Worm (Caenorhabditis elegans): Measurements from ENCODE around the gene ncr-2.

Gene ncr-2

ce11 chrIII:8271676-8272225 lies 13.6 kb downstream of the ncr-2 start, which contains the start of the genes mps-4 and F09G8.10:
Gene mps-4 (minus strand): TSS chrIII:8271776.
Gene F09G8.10 (minus strand): TSS chrIII:8272175.
- no peak for TF ChIP-seq W03F9.2 (tag; optimal IDR thresholded peaks at IDR 0.05)

ce11 chrIII:8275871-8276270 lies 17.7 kb downstream of the ncr-2 start, which contains the start of gene clec-160:
Gene clec-160 (minus strand): TSS chrIII:8275971.
- TF ChIP-seq him-1 (tag; optimal IDR thresholded peaks at IDR 0.05): no peak

- TF ChIP-seq W03F9.2 (tag; optimal IDR thresholded peaks at IDR 0.05) (no peak), him-1 (tag; optimal IDR thresholded peaks at IDR 0.05) (no peak), dao-5 (tag; optimal IDR thresholded peaks at IDR 0.05) (no peak)
These were observed 20.7 kb downstream of the ncr-2 start, which contains the start of gene mig-10 for ce11 chrIII:8278801-8279200. Gene mig-10 (plus strand): TSS chrIII:8279101.

- TF ChIP-seq dao-5 (tag; optimal IDR thresholded peaks at IDR 0.05) (no peak), W03F9.2 (tag; optimal IDR thresholded peaks at IDR 0.05) (no peak), him-1 (tag; optimal IDR thresholded peaks at IDR 0.05) (no peak)
These were observed 21.4 kb downstream of the ncr-2 start for ce11 chrIII:8279567-8279966.

ce11 chrIII:8280352-8280751 lies 22.2 kb downstream of the ncr-2 start:
- TF ChIP-seq W03F9.2 (tag; optimal IDR thresholded peaks at IDR 0.05): no peak
- no peak for TF ChIP-seq him-1 (tag; optimal IDR thresholded peaks at IDR 0.05)
- TF ChIP-seq dao-5 (tag; optimal IDR thresholded peaks at IDR 0.05): no peak

ce11 chrIII:8281310-8281709 lies 23.2 kb downstream of the ncr-2 start:
- TF ChIP-seq dao-5 (tag; optimal IDR thresholded peaks at IDR 0.05) (no peak), W03F9.2 (tag; optimal IDR thresholded peaks at IDR 0.05) (no peak), him-1 (tag; optimal IDR thresholded peaks at IDR 0.05) (no peak)

- TF ChIP-seq dao-5 (tag; optimal IDR thresholded peaks at IDR 0.05) (no peak), W03F9.2 (tag; optimal IDR thresholded peaks at IDR 0.05) (no peak), him-1 (tag; optimal IDR thresholded peaks at IDR 0.05) (no peak)
These were observed 25.4 kb downstream of the ncr-2 start for ce11 chrIII:8283525-8283924.

ce11 chrIII:8286003-8286402 lies 27.9 kb downstream of the ncr-2 start:
- no peak for TF ChIP-seq him-1 (tag; optimal IDR thresholded peaks at IDR 0.05)
- no peak for TF ChIP-seq W03F9.2 (tag; optimal IDR thresholded peaks at IDR 0.05)
- TF ChIP-seq dao-5 (tag; optimal IDR thresholded peaks at IDR 0.05): no peak

ce11 chrIII:8286824-8287223 lies 28.7 kb downstream of the ncr-2 start:
- TF ChIP-seq him-1 (tag; optimal IDR thresholded peaks at IDR 0.05): no peak
- TF ChIP-seq dao-5 (tag; optimal IDR thresholded peaks at IDR 0.05): no peak
- TF ChIP-seq W03F9.2 (tag; optimal IDR thresholded peaks at IDR 0.05): no peak

ce11 chrIII:8287519-8287918 lies 29.4 kb downstream of the ncr-2 start:
- TF ChIP-seq dao-5 (tag; optimal IDR thresholded peaks at IDR 0.05): no peak
- TF ChIP-seq him-1 (tag; optimal IDR thresholded peaks at IDR 0.05): no peak
- TF ChIP-seq W03F9.2 (tag; optimal IDR thresholded peaks at IDR 0.05): no peak

ce11 chrIII:8289181-8289580 lies 31.0 kb downstream of the ncr-2 start:
- TF ChIP-seq him-1 (tag; optimal IDR thresholded peaks at IDR 0.05) (no peak), W03F9.2 (tag; optimal IDR thresholded peaks at IDR 0.05) (no peak), dao-5 (tag; optimal IDR thresholded peaks at IDR 0.05) (no peak)

ce11 chrIII:8291268-8292032 lies 33.3 kb downstream of the ncr-2 start:
- TF ChIP-seq him-1 (tag; optimal IDR thresholded peaks at IDR 0.05) (no peak), dao-5 (tag; optimal IDR thresholded peaks at IDR 0.05) (no peak), W03F9.2 (tag; optimal IDR thresholded peaks at IDR 0.05) (no peak)

- TF ChIP-seq dao-5 (tag; optimal IDR thresholded peaks at IDR 0.05) (no peak), him-1 (tag; optimal IDR thresholded peaks at IDR 0.05) (no peak), W03F9.2 (tag; optimal IDR thresholded peaks at IDR 0.05) (no peak)
These were observed 35.1 kb downstream of the ncr-2 start for ce11 chrIII:8293260-8293659.

ce11 chrIII:8298216-8298920 lies 40.2 kb downstream of the ncr-2 start:
- no peak for TF ChIP-seq W03F9.2 (tag; optimal IDR thresholded peaks at IDR 0.05)
- TF ChIP-seq him-1 (tag; optimal IDR thresholded peaks at IDR 0.05): no peak
- no peak for TF ChIP-seq dao-5 (tag; optimal IDR thresholded peaks at IDR 0.05)

All from whole organism, L4/young adult.